Fruit fly (Drosophila melanogaster): ENCODE results near the gene Dhfr.
A peak's percentile ranks its signal among the peaks of the same experiment; 100 is the strongest.

Dhfr gene

dm6 chr3R:16441367-16441923 lies 39.5 kb upstream of the Dhfr start, which contains the start of gene ema (continued):
- TF ChIP-seq phol (tag; optimal IDR thresholded peaks at IDR 0.05) (peak; percentile 46), CG12942 (GFP tag; optimal IDR thresholded peaks at IDR 0.05) (peak; percentile 3), CG4360 (GFP tag; IDR thresholded peaks at IDR 0.05) (0 out of 2 replicates have a peak, but pooled peaks have one; percentile 30), Hr51 (GFP tag; optimal IDR thresholded peaks at IDR 0.05) (no peak), CG6272 (GFP tag; IDR thresholded peaks at IDR 0.05) (0 out of 2 replicates have a peak, but pooled peaks have one; percentile 9), fd3F (GFP tag; optimal IDR thresholded peaks at IDR 0.05) (no peak), CG11723 (GFP tag; optimal IDR thresholded peaks at IDR 0.05) (no peak), CG30431 (GFP tag; optimal IDR thresholded peaks at IDR 0.05) (no peak), Fer3 (tag; optimal IDR thresholded peaks at IDR 0.05) (peak; percentile 37), sug (tag; optimal IDR thresholded peaks at IDR 0.05) (peak; percentile 38), mirr (GFP tag; optimal IDR thresholded peaks at IDR 0.05) (peak; percentile 34), Xbp1 (GFP tag; optimal IDR thresholded peaks at IDR 0.05) (peak; percentile 36), bbx (GFP tag; IDR thresholded peaks at IDR 0.05; ENCODE audit: partially characterized antibody) (peak; percentile 52; the same call in 1 of the 2 replicates), klu (GFP tag; IDR thresholded peaks at IDR 0.05) (no peak), CG17385 (GFP tag; optimal IDR thresholded peaks at IDR 0.05) (peak; percentile 97), Side (GFP tag; optimal IDR thresholded peaks at IDR 0.05) (peak; percentile 9), Dbx (GFP tag; IDR thresholded peaks at IDR 0.05) (0 out of 3 replicates have a peak, but pooled peaks have one; percentile 38), scrt (GFP tag; optimal IDR thresholded peaks at IDR 0.05) (peak; percentile 89), CG8290 (GFP tag; optimal IDR thresholded peaks at IDR 0.05) (peak; percentile 22), CG8290 (tag; optimal IDR thresholded peaks at IDR 0.05) (peak in 1 of 2 experiments; percentile 7), CG31224 (GFP tag; IDR thresholded peaks at IDR 0.05) (0 out of 2 replicates have a peak, but pooled peaks have one; percentile 12), MBD-R2 (GFP tag; IDR thresholded peaks at IDR 0.05) (peak; percentile 96), CG13424 (tag; optimal IDR thresholded peaks at IDR 0.05) (peak; percentile 34), HLH4C (GFP tag; IDR thresholded peaks at IDR 0.05; ENCODE audit: partially characterized antibody) (peak; percentile 51; the same call in 1 of the 3 replicates), CHES-1-like (GFP tag; optimal IDR thresholded peaks at IDR 0.05) (peak; percentile 23), NfI (GFP tag; optimal IDR thresholded peaks at IDR 0.05) (peak; percentile 11), row (GFP tag; IDR thresholded peaks at IDR 0.05) (peak; percentile 90), Max (GFP tag; optimal IDR thresholded peaks at IDR 0.05) (peak; percentile 25), Stat92E (GFP tag; optimal IDR thresholded peaks at IDR 0.05) (peak in 1 of 3 experiments; percentile 10), Meics (GFP tag; optimal IDR thresholded peaks at IDR 0.05) (peak; percentile 10), Adf1 (GFP tag; IDR thresholded peaks at IDR 0.05) (peak; percentile 20; the same call in 1 of the 2 replicates), vvl (GFP tag; IDR thresholded peaks at IDR 0.05) (0 out of 2 replicates have a peak, but pooled peaks have one; percentile 40), CG6791 (GFP tag; IDR thresholded peaks at IDR 0.05; ENCODE audit: partially characterized antibody) (0 out of 3 replicates have a peak, but pooled peaks have one; percentile 7), pho (GFP tag; optimal IDR thresholded peaks at IDR 0.05) (peak; percentile 17), BEAF-32 (GFP tag; optimal IDR thresholded peaks at IDR 0.05) (peak; percentile 41), NC2β (GFP tag; optimal IDR thresholded peaks at IDR 0.05) (peak; percentile 16), stwl (tag; optimal IDR thresholded peaks at IDR 0.05) (peak; percentile 57), pnt (GFP tag; optimal IDR thresholded peaks at IDR 0.05) (no peak), pan (optimal IDR thresholded peaks at IDR 0.05) (no peak), pan (GFP tag; optimal IDR thresholded peaks at IDR 0.05 in 1 of 2, IDR thresholded peaks at IDR 0.05 in 1 of 2) (peak in 1 of 2 experiments; percentile 35), ato (GFP tag; IDR thresholded peaks at IDR 0.05; ENCODE audit: partially characterized antibody) (no peak), CG7987 (GFP tag; optimal IDR thresholded peaks at IDR 0.05) (peak; percentile 39), dpn (GFP tag; optimal IDR thresholded peaks at IDR 0.05) (peak; percentile 24), gfzf (GFP tag; optimal IDR thresholded peaks at IDR 0.05) (no peak), CG14050 (GFP tag; IDR thresholded peaks at IDR 0.05) (no peak), gsb-n (tag; optimal IDR thresholded peaks at IDR 0.05) (no peak), Rfx (GFP tag; IDR thresholded peaks at IDR 0.05) (peak; percentile 49; the same call in 1 of the 2 replicates), ci (GFP tag; IDR thresholded peaks at IDR 0.05) (peak; percentile 17; the same call in 1 of the 3 replicates)
